Fruit fly (Drosophila melanogaster): ENCODE data around the gene Srp72.

Srp72 gene

DNA sequence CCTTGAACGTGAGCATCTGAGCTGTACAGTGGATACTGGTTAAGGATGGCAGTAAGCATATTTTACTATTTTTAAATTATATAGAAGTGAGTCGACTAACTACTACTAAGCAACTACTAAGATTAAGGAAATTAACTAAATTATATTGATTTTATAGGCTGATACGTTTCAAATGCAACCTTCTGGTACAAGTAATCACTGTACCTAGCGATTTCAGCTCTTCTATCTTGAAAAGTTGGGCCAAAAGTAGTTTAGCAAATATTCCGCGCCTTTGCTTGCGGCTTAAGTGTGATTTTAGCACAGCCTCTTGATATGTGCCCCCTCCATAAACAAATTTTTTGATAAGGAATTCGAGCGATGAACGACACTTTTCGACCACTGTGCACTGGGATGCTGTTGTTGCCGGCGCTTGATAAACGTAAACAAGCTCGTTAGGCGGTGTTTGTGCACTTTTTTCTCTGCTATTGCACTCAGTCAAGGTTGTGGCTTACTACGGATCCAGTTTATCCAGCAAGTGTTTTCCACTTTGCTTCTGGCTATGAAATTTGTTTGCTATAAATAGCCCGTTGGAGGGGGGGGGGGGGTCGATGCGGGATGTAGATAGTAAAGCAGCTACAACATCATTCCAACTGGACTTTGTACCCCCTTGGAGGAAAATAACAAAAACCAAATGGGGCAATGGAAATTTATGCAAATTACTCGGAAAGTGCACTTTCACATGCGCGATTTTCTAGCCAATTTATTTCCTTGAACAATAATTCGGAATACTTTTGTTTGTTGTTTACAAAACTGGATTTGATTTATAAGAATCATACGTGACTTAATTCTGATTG, 32.0 kb upstream of the Srp72 start (continued):
- TF ChIP-seq CG34376 (GFP tag; optimal IDR thresholded peaks at IDR 0.05): no peak
- TF ChIP-seq CG6791 (GFP tag; IDR thresholded peaks at IDR 0.05; ENCODE audit: partially characterized antibody): no peak
- TF ChIP-seq MTF-1 (GFP tag; optimal IDR thresholded peaks at IDR 0.05; ENCODE audit: borderline replicate concordance): no peak
- TF ChIP-seq bsh (GFP tag; optimal IDR thresholded peaks at IDR 0.05): peak; percentile 15 to 78
- no peak for TF ChIP-seq Sry-β (GFP tag; optimal IDR thresholded peaks at IDR 0.05)
- peak; percentile 35 for TF ChIP-seq CG9817 (tag; optimal IDR thresholded peaks at IDR 0.05)
- peak; percentile 67 for TF ChIP-seq CG9727 (GFP tag; optimal IDR thresholded peaks at IDR 0.05)
- no peak for TF ChIP-seq pum (GFP tag; optimal IDR thresholded peaks at IDR 0.05)
- no peak for TF ChIP-seq Doc2 (GFP tag; IDR thresholded peaks at IDR 0.05)
- TF ChIP-seq CG4282 (GFP tag; optimal IDR thresholded peaks at IDR 0.05): no peak
- no peak for TF ChIP-seq CG7987 (GFP tag; optimal IDR thresholded peaks at IDR 0.05)
- TF ChIP-seq psq (GFP tag; optimal IDR thresholded peaks at IDR 0.05): no peak
- peak; percentile 98 for TF ChIP-seq nom (GFP tag; optimal IDR thresholded peaks at IDR 0.05)
- TF ChIP-seq dimm (GFP tag; IDR thresholded peaks at IDR 0.05): peak; percentile 67
- TF ChIP-seq D19A (tag; optimal IDR thresholded peaks at IDR 0.05): peak; percentile 40
- TF ChIP-seq HmgD (GFP tag; optimal IDR thresholded peaks at IDR 0.05): no peak
- no peak for TF ChIP-seq pros (GFP tag; optimal IDR thresholded peaks at IDR 0.05)
- TF ChIP-seq CG17568 (GFP tag; optimal IDR thresholded peaks at IDR 0.05): no peak
- TF ChIP-seq Meics (GFP tag; optimal IDR thresholded peaks at IDR 0.05): peak; percentile 75
- TF ChIP-seq gce (GFP tag; IDR thresholded peaks at IDR 0.05): 0 out of 3 replicates have a peak, but pooled peaks have one; percentile 24
- TF ChIP-seq pan (optimal IDR thresholded peaks at IDR 0.05): no peak
- TF ChIP-seq pan (GFP tag; optimal IDR thresholded peaks at IDR 0.05 in 1 of 2, IDR thresholded peaks at IDR 0.05 in 1 of 2): peak in 1 of 2 experiments; percentile 80
- peak; percentile 85 for TF ChIP-seq CG2120 (GFP tag; optimal IDR thresholded peaks at IDR 0.05)
- no peak for TF ChIP-seq abd-A (tag; optimal IDR thresholded peaks at IDR 0.05)
- 0 out of 2 replicates have a peak, but pooled peaks have one; percentile 24 for TF ChIP-seq ham (GFP tag; IDR thresholded peaks at IDR 0.05)
- TF ChIP-seq CG2678 (tag; optimal IDR thresholded peaks at IDR 0.05): peak; percentile 74
- TF ChIP-seq CG6765 (GFP tag; optimal IDR thresholded peaks at IDR 0.05): peak; percentile 15
- TF ChIP-seq ttk (GFP tag; IDR thresholded peaks at IDR 0.05): peak; percentile 66
- no peak for TF ChIP-seq Sry-δ (GFP tag; optimal IDR thresholded peaks at IDR 0.05)
- peak; percentile 47 for TF ChIP-seq Sox102F (GFP tag; optimal IDR thresholded peaks at IDR 0.05)
- TF ChIP-seq CG4707 (GFP tag; optimal IDR thresholded peaks at IDR 0.05): no peak
- TF ChIP-seq CG3995 (GFP tag; optimal IDR thresholded peaks at IDR 0.05): peak; percentile 69
- TF ChIP-seq CG7357 (GFP tag; IDR thresholded peaks at IDR 0.05): peak; percentile 76
- TF ChIP-seq org-1 (GFP tag; optimal IDR thresholded peaks at IDR 0.05): peak; percentile 43
- peak; percentile 85 for TF ChIP-seq Ada2b (GFP tag; IDR thresholded peaks at IDR 0.05)
- no peak for TF ChIP-seq CG34224 (GFP tag; IDR thresholded peaks at IDR 0.05; ENCODE audit: partially characterized antibody)
- TF ChIP-seq rib (GFP tag; IDR thresholded peaks at IDR 0.05): peak; percentile 73
- TF ChIP-seq H15 (GFP tag; IDR thresholded peaks at IDR 0.05): peak; percentile 83
- peak; percentile 79 for TF ChIP-seq Taf1 (GFP tag; IDR thresholded peaks at IDR 0.05)
- peak; percentile 8 for TF ChIP-seq Jarid2 (GFP tag; optimal IDR thresholded peaks at IDR 0.05)
- TF ChIP-seq twi (tag; optimal IDR thresholded peaks at IDR 0.05): no peak
- TF ChIP-seq CG2129 (GFP tag; IDR thresholded peaks at IDR 0.05; ENCODE audit: partially characterized antibody): no peak
- TF ChIP-seq CG9797 (GFP tag; optimal IDR thresholded peaks at IDR 0.05): no peak
- TF ChIP-seq CG11093 (GFP tag; IDR thresholded peaks at IDR 0.05): no peak; the same call in 1 of the 3 replicates
- TF ChIP-seq eyg (GFP tag; optimal IDR thresholded peaks at IDR 0.05): no peak
- peak; percentile 35 for TF ChIP-seq Usf (GFP tag; optimal IDR thresholded peaks at IDR 0.05)
- peak; percentile 7 for TF ChIP-seq ERR (GFP tag; optimal IDR thresholded peaks at IDR 0.05)
- peak; percentile 83 for TF ChIP-seq BtbVII (GFP tag; optimal IDR thresholded peaks at IDR 0.05)
- TF ChIP-seq cato (GFP tag; optimal IDR thresholded peaks at IDR 0.05; ENCODE audit: borderline replicate concordance): peak; percentile 34
